Fruit fly (Drosophila melanogaster): Measurements from ENCODE around the gene Oat.

Gene Oat

dm6 chr3L:19636821-19637460 is 12.7 kb downstream of the Oat start (continued):
- TF ChIP-seq CG7963 (GFP tag; IDR thresholded peaks at IDR 0.05; ENCODE audit: partially characterized antibody) (no peak), Hsf (GFP tag; optimal IDR thresholded peaks at IDR 0.05) (peak; percentile 41), GATAe (GFP tag; conservative IDR thresholded peaks at IDR 0.05) (no peak), CG31365 (tag; optimal IDR thresholded peaks at IDR 0.05) (no peak), schlank (tag; optimal IDR thresholded peaks at IDR 0.05) (no peak), Dll (GFP tag; IDR thresholded peaks at IDR 0.05; ENCODE audit: partially characterized antibody) (no peak), CG6254 (GFP tag; optimal IDR thresholded peaks at IDR 0.05) (peak; percentile 43)

dm6 chr3L:19635478-19635996 is 14.1 kb downstream of the Oat start, which contains the start of gene wnd:
Gene wnd (minus strand): TSS chr3L:19635783.
- TF ChIP-seq zf30C (GFP tag; optimal IDR thresholded peaks at IDR 0.05) (peak; percentile 33), CG13287 (GFP tag; IDR thresholded peaks at IDR 0.05; ENCODE audit: partially characterized antibody) (peak; percentile 47; the same call in 1 of the 2 replicates), grn (GFP tag; optimal IDR thresholded peaks at IDR 0.05) (peak; percentile 29), yki (optimal IDR thresholded peaks at IDR 0.05) (peak; percentile 62), hkb (optimal IDR thresholded peaks at IDR 0.05) (no peak), hkb (GFP tag; IDR thresholded peaks at IDR 0.05) (peak; percentile 47; the same call in 1 of the 2 replicates), CG13894 (tag; optimal IDR thresholded peaks at IDR 0.05) (peak; percentile 18), CG4360 (GFP tag; IDR thresholded peaks at IDR 0.05) (peak; percentile 90), Nf-YB (GFP tag; optimal IDR thresholded peaks at IDR 0.05) (peak; percentile 71), CG11695 (GFP tag; IDR thresholded peaks at IDR 0.05) (0 out of 3 replicates have a peak, but pooled peaks have one; percentile 48), tap (tag; optimal IDR thresholded peaks at IDR 0.05) (no peak), CG3281 (GFP tag; optimal IDR thresholded peaks at IDR 0.05) (no peak), CG32772 (GFP tag; IDR thresholded peaks at IDR 0.05) (no peak), so (GFP tag; IDR thresholded peaks at IDR 0.05) (peak; percentile 38; the same call in 1 of the 3 replicates), pros (GFP tag; optimal IDR thresholded peaks at IDR 0.05) (peak; percentile 53), Lhr (GFP tag; optimal IDR thresholded peaks at IDR 0.05) (no peak), maf-S (GFP tag; optimal IDR thresholded peaks at IDR 0.05) (no peak), CG9876 (GFP tag; optimal IDR thresholded peaks at IDR 0.05) (no peak), CG6254 (GFP tag; optimal IDR thresholded peaks at IDR 0.05) (peak; percentile 29), Bgb (GFP tag; IDR thresholded peaks at IDR 0.05; ENCODE audit: partially characterized antibody) (peak; percentile 41; the same call in 1 of the 2 replicates), kni (GFP tag; optimal IDR thresholded peaks at IDR 0.05) (peak; percentile 84), Deaf1 (tag; optimal IDR thresholded peaks at IDR 0.05) (peak; percentile 21), Sox100B (GFP tag; optimal IDR thresholded peaks at IDR 0.05) (no peak), nom (GFP tag; optimal IDR thresholded peaks at IDR 0.05) (peak; percentile 23), ci (GFP tag; IDR thresholded peaks at IDR 0.05) (peak; percentile 46; the same call in 1 of the 3 replicates), sens (GFP tag) (peak; percentile 82), bbx (GFP tag; IDR thresholded peaks at IDR 0.05; ENCODE audit: partially characterized antibody) (peak; percentile 54; the same call in 1 of the 2 replicates), Trl (optimal IDR thresholded peaks at IDR 0.05) (peak; percentile 86 to 88), Trl (GFP tag; optimal IDR thresholded peaks at IDR 0.05) (peak; percentile 13), p53 (GFP tag; optimal IDR thresholded peaks at IDR 0.05) (peak; percentile 100), insv (GFP tag; optimal IDR thresholded peaks at IDR 0.05) (peak in 1 of 2 experiments; percentile 28), B-H2 (GFP tag; optimal IDR thresholded peaks at IDR 0.05) (peak; percentile 26), CG12769 (tag; optimal IDR thresholded peaks at IDR 0.05) (peak; percentile 85), row (GFP tag; IDR thresholded peaks at IDR 0.05) (no peak), Dll (GFP tag; IDR thresholded peaks at IDR 0.05; ENCODE audit: partially characterized antibody) (0 out of 4 replicates have a peak, but pooled peaks have one; percentile 36), ewg (GFP tag; optimal IDR thresholded peaks at IDR 0.05) (peak; percentile 99), hbn (GFP tag; IDR thresholded peaks at IDR 0.05; ENCODE audit: partially characterized antibody) (peak; percentile 41; the same call in 1 of the 2 replicates), Nf-YC (tag; optimal IDR thresholded peaks at IDR 0.05) (peak; percentile 74), CG9727 (GFP tag; optimal IDR thresholded peaks at IDR 0.05) (no peak), CG16779 (GFP tag; IDR thresholded peaks at IDR 0.05) (peak; percentile 17; the same call in 1 of the 2 replicates), eyg (GFP tag; optimal IDR thresholded peaks at IDR 0.05) (no peak), cg (GFP tag; optimal IDR thresholded peaks at IDR 0.05) (peak; percentile 60)

Data from whole organism, embryonic.